Fruit fly (Drosophila melanogaster) whole organism, embryonic: Measurements from ENCODE around the gene Leash.

Experiments used
- ATbp ChIP-seq: fragments of 200-800 bp; sonication (Bioruptor generic); optimal IDR thresholded peaks from 2 replicates; lab custom pipeline; 2017; ENCODE audit warnings: missing biosample characterization, mild to moderate bottlenecking, missing genetic modification characterization, missing genetic modification reagents
- Atf-2 ChIP-seq: fragments of 200-800 bp; sonication (Bioruptor generic); optimal IDR thresholded peaks from 2 replicates; lab custom pipeline; 2016; ENCODE audit warnings: missing biosample characterization, missing genetic modification characterization
- Awh ChIP-seq: fragments of 200-800 bp; sonication (Bioruptor generic); IDR thresholded peaks from 2 replicates; pipeline ENCODE4, ENCODE4 v1.3.6; 2022; ENCODE audit warnings: missing biosample characterization, missing genetic modification characterization
- CG10267 ChIP-seq: fragments of 200-800 bp; sonication (Bioruptor generic); optimal IDR thresholded peaks from 2 replicates; lab custom pipeline; 2018; ENCODE audit warnings: missing biosample characterization, mild to moderate bottlenecking, missing genetic modification characterization, moderate library complexity
- CG10543 ChIP-seq: fragments of 200-800 bp; sonication (Bioruptor generic); optimal IDR thresholded peaks from 3 replicates; lab custom pipeline; 2017; ENCODE audit warnings: missing biosample characterization, mild to moderate bottlenecking, missing genetic modification characterization, moderate library complexity
- CG11093 ChIP-seq: fragments of 200-800 bp; sonication (Bioruptor generic); IDR thresholded peaks from 3 replicates; pipeline ENCODE4 v1.3.6; 2022; ENCODE audit warnings: missing biosample characterization, missing genetic modification characterization
- CG11695 ChIP-seq: fragments of 200-800 bp; sonication (Bioruptor generic); IDR thresholded peaks from 3 replicates; pipeline ENCODE4 v1.3.6; 2022; ENCODE audit warnings: missing biosample characterization, missing genetic modification characterization
- CG11696 ChIP-seq: fragments of 200-800 bp; sonication (Bioruptor generic); IDR thresholded peaks from 2 replicates; pipeline ENCODE4 v1.3.6; 2022; ENCODE audit warnings: missing biosample characterization, missing genetic modification characterization
- CG12155 ChIP-seq: fragments of 200-800 bp; sonication (Bioruptor generic); optimal IDR thresholded peaks from 3 replicates; lab custom pipeline; 2016; ENCODE audit warnings: missing biosample characterization, missing genetic modification characterization
- CG13123 ChIP-seq: fragments of 200-800 bp; sonication (Bioruptor generic); optimal IDR thresholded peaks from 2 replicates; lab custom pipeline; 2016; ENCODE audit warnings: missing biosample characterization, missing genetic modification characterization
- CG14667 ChIP-seq: fragments of 200-800 bp; sonication (Bioruptor generic); IDR thresholded peaks from 2 replicates; pipeline ENCODE4 v1.3.6; 2022; ENCODE audit warnings: missing biosample characterization, missing genetic modification characterization
- CG16863 ChIP-seq: fragments of 200-800 bp; sonication (Bioruptor generic); optimal IDR thresholded peaks from 3 replicates; lab custom pipeline; 2016; ENCODE audit warnings: missing biosample characterization, missing genetic modification characterization
- CG17612 ChIP-seq: fragments of 200-800 bp; sonication (Bioruptor generic); IDR thresholded peaks from 2 replicates; pipeline ENCODE4 v1.3.6; 2022; ENCODE audit warnings: missing biosample characterization, missing genetic modification characterization
- CG18011 ChIP-seq: fragments of 200-800 bp; sonication (Bioruptor generic); optimal IDR thresholded peaks from 2 replicates; lab custom pipeline; 2017; ENCODE audit warnings: missing biosample characterization, missing genetic modification characterization, mild to moderate bottlenecking, moderate library complexity, missing genotype
- CG31365 ChIP-seq: fragments of 200-800 bp; sonication (Bioruptor generic); optimal IDR thresholded peaks from 2 replicates; lab custom pipeline; 2018; ENCODE audit warnings: missing biosample characterization, mild to moderate bottlenecking, missing genetic modification characterization
- CG31388 ChIP-seq: fragments of 200-800 bp; sonication (Bioruptor generic); optimal IDR thresholded peaks from 2 replicates; lab custom pipeline; 2016; ENCODE audit warnings: missing biosample characterization, missing genetic modification characterization
- CG3726 ChIP-seq: fragments of 200-800 bp; sonication (Bioruptor generic); IDR thresholded peaks from 3 replicates; pipeline ENCODE4, ENCODE4 v1.3.6; 2022; ENCODE audit warnings: missing biosample characterization, missing genetic modification characterization
- CG3847 ChIP-seq: fragments of 200-800 bp; sonication (Bioruptor generic); IDR thresholded peaks from 2 replicates; pipeline ENCODE4 v1.3.6; 2022; ENCODE audit warnings: missing biosample characterization, missing genetic modification characterization
- CG4730 ChIP-seq: fragments of 200-800 bp; sonication (Bioruptor generic); IDR thresholded peaks from 2 replicates; pipeline ENCODE4 v1.3.6; 2022; ENCODE audit warnings: missing biosample characterization, missing genetic modification characterization
- CG8388 ChIP-seq: fragments of 200-800 bp; sonication (Bioruptor generic); optimal IDR thresholded peaks from 2 replicates; lab custom pipeline; 2019; ENCODE audit warnings: missing biosample characterization, mild to moderate bottlenecking, missing genetic modification characterization, moderate library complexity
- CG8478 ChIP-seq: fragments of >200 bp; optimal IDR thresholded peaks from 2 replicates; lab custom pipeline; 2018
- CTCF ChIP-seq: fragments of 200-800 bp; sonication (Bioruptor generic); optimal IDR thresholded peaks from 2 replicates; lab custom pipeline; 2017; ENCODE audit warnings: missing biosample characterization, mild to moderate bottlenecking, missing genetic modification characterization, moderate library complexity
- Dfd ChIP-seq, 2 experiments: fragments of >200 bp; optimal IDR thresholded peaks; 2 replicates each; lab custom pipeline; 2017; ENCODE audit warnings: missing biosample characterization in 2 of 2, missing genetic modification characterization in 2 of 2
- Dp ChIP-seq: fragments of 200-800 bp; sonication (Bioruptor generic); optimal IDR thresholded peaks from 2 replicates; lab custom pipeline; 2018; ENCODE audit warnings: missing biosample characterization, mild to moderate bottlenecking, missing genetic modification characterization, moderate library complexity
- Drgx ChIP-seq: fragments of 200-800 bp; sonication (Bioruptor generic); IDR thresholded peaks from 2 replicates; pipeline ENCODE4 v1.3.6; 2022; ENCODE audit warnings: missing biosample characterization, missing genetic modification characterization
- Elba2 ChIP-seq: fragments of 200-800 bp; sonication (Bioruptor generic); optimal IDR thresholded peaks from 3 replicates; lab custom pipeline; 2016; ENCODE audit warnings: missing biosample characterization, missing genetic modification characterization
- Hr3 ChIP-seq: fragments of 200-800 bp; sonication (Bioruptor generic); optimal IDR thresholded peaks from 3 replicates; lab custom pipeline; 2016; ENCODE audit warnings: missing biosample characterization, missing genetic modification characterization
- Max ChIP-seq: fragments of 200-800 bp; sonication (Bioruptor generic); optimal IDR thresholded peaks from 2 replicates; lab custom pipeline; 2016; ENCODE audit warnings: missing biosample characterization, mild to moderate bottlenecking, missing genetic modification characterization
- NFAT ChIP-seq: fragments of 200-800 bp; sonication (Bioruptor generic); IDR thresholded peaks from 2 replicates; pipeline ENCODE4 v1.3.6; 2022; ENCODE audit warnings: missing biosample characterization, missing genetic modification characterization
- PHDP ChIP-seq: fragments of 200-800 bp; sonication (Bioruptor generic); optimal IDR thresholded peaks from 3 replicates; lab custom pipeline; 2018; ENCODE audit warnings: missing biosample characterization, mild to moderate bottlenecking, missing genetic modification characterization, moderate library complexity
- Spps ChIP-seq: fragments of 200-800 bp; sonication (Bioruptor generic); optimal IDR thresholded peaks from 2 replicates; lab custom pipeline; 2018; ENCODE audit warnings: missing biosample characterization, mild to moderate bottlenecking, missing genetic modification characterization
- Xrp1 ChIP-seq: fragments of 200-800 bp; sonication (Bioruptor generic); IDR thresholded peaks from 2 replicates; pipeline ENCODE4 v1.3.6; 2022; ENCODE audit warnings: missing biosample characterization, missing genetic modification characterization
- abd-A ChIP-seq: fragments of 200-800 bp; sonication (Bioruptor generic); optimal IDR thresholded peaks from 3 replicates; lab custom pipeline; 2019; ENCODE audit warnings: missing biosample characterization, mild to moderate bottlenecking, missing genetic modification characterization, moderate library complexity
- bab2 ChIP-seq: fragments of 200-800 bp; sonication (Bioruptor generic); optimal IDR thresholded peaks from 2 replicates; lab custom pipeline; 2016; ENCODE audit warnings: missing biosample characterization, missing genetic modification characterization
- cas ChIP-seq: fragments of 200-800 bp; sonication (Bioruptor generic); IDR thresholded peaks from 2 replicates; pipeline ENCODE4 v1.3.6; 2022; ENCODE audit warnings: missing biosample characterization, missing genetic modification characterization
- chinmo ChIP-seq: fragments of 200-800 bp; sonication (Bioruptor generic); IDR thresholded peaks from 4 replicates; pipeline ENCODE4 v1.3.6; 2022; ENCODE audit warnings: missing biosample characterization, missing genetic modification characterization; ENCODE audit not compliant: partially characterized antibody
- ci ChIP-seq: fragments of 200-800 bp; sonication (Bioruptor generic); IDR thresholded peaks from 3 replicates; pipeline ENCODE4 v1.3.6; 2022; ENCODE audit warnings: missing biosample characterization, missing genetic modification characterization
- dmrt99B ChIP-seq: fragments of 200-800 bp; sonication (Bioruptor generic); optimal IDR thresholded peaks from 2 replicates; lab custom pipeline; 2018; ENCODE audit warnings: missing biosample characterization, mild to moderate bottlenecking, missing genetic modification characterization, moderate library complexity
- fd3F ChIP-seq: fragments of 200-800 bp; sonication (Bioruptor generic); optimal IDR thresholded peaks from 2 replicates; lab custom pipeline; 2018; ENCODE audit warnings: missing biosample characterization, mild to moderate bottlenecking, missing genetic modification characterization, moderate library complexity
- grn ChIP-seq: fragments of 200-800 bp; sonication (Bioruptor generic); optimal IDR thresholded peaks from 3 replicates; lab custom pipeline; 2017; ENCODE audit warnings: missing biosample characterization, missing genetic modification characterization
- her ChIP-seq: fragments of 200-800 bp; sonication (Bioruptor generic); optimal IDR thresholded peaks from 2 replicates; lab custom pipeline; 2016; ENCODE audit warnings: missing biosample characterization, missing genetic modification characterization
- ind ChIP-seq: fragments of 200-800 bp; sonication (Bioruptor generic); optimal IDR thresholded peaks from 3 replicates; lab custom pipeline; 2016; ENCODE audit warnings: missing biosample characterization, missing genetic modification characterization
- jing ChIP-seq: fragments of 200-800 bp; sonication (Bioruptor generic); optimal IDR thresholded peaks from 2 replicates; lab custom pipeline; 2018; ENCODE audit warnings: missing biosample characterization, mild to moderate bottlenecking, missing genetic modification characterization
- lmd ChIP-seq: fragments of 200-800 bp; sonication (Bioruptor generic); IDR thresholded peaks from 2 replicates; pipeline ENCODE4 v1.3.6; 2022; ENCODE audit warnings: missing biosample characterization, missing genetic modification characterization
- lola ChIP-seq, 3 experiments: fragments of >200 bp in 2 of 3; fragments of 200-800 bp in 1 of 3; sonication (Bioruptor generic) in 1 of 3; optimal IDR thresholded peaks; 2 replicates each; lab custom pipeline; 2017 to 2019; ENCODE audit warnings: missing biosample characterization in 3 of 3, missing genetic modification characterization in 3 of 3, mild to moderate bottlenecking in 1 of 3, moderate library complexity in 1 of 3
- nerfin-2 ChIP-seq: fragments of 200-800 bp; sonication (Bioruptor generic); IDR thresholded peaks from 2 replicates; pipeline ENCODE4 v1.3.6; 2022; ENCODE audit warnings: missing biosample characterization, missing genetic modification characterization; ENCODE audit not compliant: partially characterized antibody
- pita ChIP-seq: fragments of 200-800 bp; sonication (Bioruptor generic); optimal IDR thresholded peaks from 2 replicates; lab custom pipeline; 2017; ENCODE audit warnings: missing biosample characterization, mild to moderate bottlenecking, missing genetic modification characterization
- sim ChIP-seq: fragments of 200-800 bp; sonication (Bioruptor generic); IDR thresholded peaks from 2 replicates; pipeline ENCODE4 v1.3.6; 2022; ENCODE audit warnings: missing biosample characterization, missing genetic modification characterization
- slou ChIP-seq: fragments of 200-800 bp; sonication (Bioruptor generic); optimal IDR thresholded peaks from 3 replicates; lab custom pipeline; 2016; ENCODE audit warnings: missing biosample characterization, missing genetic modification characterization
- tin ChIP-seq: fragments of 200-800 bp; sonication (Bioruptor generic); optimal IDR thresholded peaks from 3 replicates; lab custom pipeline; 2016; ENCODE audit warnings: missing biosample characterization, missing genetic modification characterization
- toy ChIP-seq: fragments of 200-800 bp; sonication (Bioruptor generic); IDR thresholded peaks from 2 replicates; pipeline ENCODE4 v1.3.6; 2022; ENCODE audit warnings: missing biosample characterization, missing genetic modification characterization
- unpg ChIP-seq: fragments of 200-800 bp; sonication (Bioruptor generic); optimal IDR thresholded peaks from 3 replicates; lab custom pipeline; 2018; ENCODE audit warnings: missing biosample characterization, mild to moderate bottlenecking, missing genetic modification characterization, moderate library complexity

Leash gene

DNA sequence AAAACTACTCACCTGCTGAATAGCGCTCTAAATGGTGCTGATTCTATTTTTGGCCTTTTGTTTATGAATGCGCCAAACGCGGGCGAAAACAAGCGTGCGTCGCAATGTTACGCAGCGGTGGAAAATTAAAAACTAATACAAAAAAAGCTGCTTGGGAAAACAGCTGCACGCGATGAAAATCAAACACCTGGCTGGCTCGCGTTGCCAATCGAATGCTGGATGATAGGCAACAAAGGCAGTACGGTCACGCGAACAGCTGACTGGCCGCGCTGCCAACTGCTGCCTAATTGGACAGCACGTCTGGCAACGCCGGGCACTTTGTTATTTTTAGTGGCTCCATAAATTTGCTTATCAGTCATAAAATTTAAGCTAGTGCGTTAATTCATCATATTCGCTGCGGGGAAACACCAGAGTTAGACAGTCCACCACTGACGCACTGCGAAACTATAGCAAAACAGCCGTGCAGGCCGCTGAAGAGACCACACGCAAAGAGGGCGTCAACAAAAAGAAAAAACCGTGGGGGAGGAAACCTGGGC is 16.8 kb upstream of the Leash start, which contains the start of the genes SelR and Tsp86D (continued):
- TF ChIP-seq Xrp1 (no peak), dmrt99B (tag; lab: Kevin White, UChicago) (peak; percentile 1), Dp (peak; percentile 36), CG12155 (GFP tag; lab: Kevin White, UChicago) (no peak), lola (GFP tag; optimal IDR thresholded peaks at IDR 0.05; lab: Kevin White, UChicago) (no peak), CG4730 (GFP tag; lab: Robert Waterston, UW) (no peak), CG3847 (GFP tag; lab: Robert Waterston, UW) (peak; percentile 77), grn (GFP tag; lab: Kevin White, UChicago) (peak; percentile 43), her (peak; percentile 15), slou (GFP tag; lab: Kevin White, UChicago) (no peak), CG11093 (no peak), CG31388 (GFP tag; lab: Kevin White, UChicago) (no peak), CG8388 (GFP tag; lab: Kevin White, UChicago) (no peak), tin (GFP tag; lab: Kevin White, UChicago) (no peak), CG31365 (tag; lab: Kevin White, UChicago) (peak; percentile 5), CG10267 (tag; lab: Kevin White, UChicago) (peak; percentile 57), NFAT (GFP tag; lab: Robert Waterston, UW) (0 out of 2 replicates have a peak, but pooled peaks have one; percentile 27), CTCF (GFP tag; lab: Kevin White, UChicago) (peak; percentile 65), CG3726 (GFP tag; lab: Robert Waterston, UW) (no peak), CG11696 (GFP tag; lab: Robert Waterston, UW) (0 out of 2 replicates have a peak, but pooled peaks have one; percentile 29), CG11695 (GFP tag; lab: Robert Waterston, UW) (0 out of 3 replicates have a peak, but pooled peaks have one; percentile 26), Spps (tag; lab: Kevin White, UChicago) (no peak), CG14667 (GFP tag; lab: Robert Waterston, UW) (no peak), ci (GFP tag; lab: Robert Waterston, UW) (peak; percentile 24; the same call in 2 of the 3 replicates), Elba2 (GFP tag; lab: Kevin White, UChicago) (peak; percentile 68), lmd (GFP tag; lab: Robert Waterston, UW) (no peak), bab2 (GFP tag; lab: Kevin White, UChicago) (no peak), CG16863 (GFP tag; lab: Kevin White, UChicago) (no peak), CG10543 (GFP tag; lab: Kevin White, UChicago) (peak; percentile 67), CG18011 (no peak), Drgx (GFP tag; lab: Robert Waterston, UW) (no peak), chinmo (GFP tag; lab: Robert Waterston, UW) (0 out of 4 replicates have a peak, but pooled peaks have one; percentile 50), pita (GFP tag; lab: Kevin White, UChicago) (no peak), CG13123 (GFP tag; lab: Kevin White, UChicago) (no peak), ATbp (GFP tag; lab: Kevin White, UChicago) (no peak), fd3F (GFP tag; lab: Kevin White, UChicago) (no peak), ind (GFP tag; lab: Kevin White, UChicago) (no peak), CG8478 (no peak), Max (GFP tag; lab: Kevin White, UChicago) (peak; percentile 36), sim (GFP tag; lab: Robert Waterston, UW) (no peak), unpg (GFP tag; lab: Kevin White, UChicago) (peak; percentile 40), toy (no peak), Hr3 (GFP tag; lab: Kevin White, UChicago) (no peak), Dfd (GFP tag; optimal IDR thresholded peaks at IDR 0.05; lab: Kevin White, UChicago) (no peak), nerfin-2 (GFP tag; lab: Robert Waterston, UW) (no peak), PHDP (tag; lab: Kevin White, UChicago) (peak; percentile 65), jing (GFP tag; lab: Kevin White, UChicago) (no peak), CG17612 (no peak), Awh (GFP tag; lab: Robert Waterston, UW) (no peak; the same call in 1 of the 2 replicates), cas (GFP tag; lab: Robert Waterston, UW) (no peak), abd-A (peak; percentile 94), Atf-2 (GFP tag; lab: Kevin White, UChicago) (no peak)
